Fruit fly (Drosophila melanogaster) whole organism, prepupa: Measurements from ENCODE around the gene Cht11.

Source experiments
- Blimp-1 ChIP-seq: fragments of 200-800 bp; sonication (Bioruptor generic); optimal IDR thresholded peaks from 3 replicates; lab custom pipeline; 2017; ENCODE audit warnings: missing biosample characterization, missing genetic modification characterization, mild to moderate bottlenecking, moderate library complexity, missing genetic modification reagents
- CG10631 ChIP-seq: fragments of 200-800 bp; sonication (Bioruptor generic); optimal IDR thresholded peaks from 2 replicates; lab custom pipeline; 2016; ENCODE audit warnings: missing biosample characterization, missing genetic modification characterization
- CG10669 ChIP-seq: fragments of 200-800 bp; sonication (Bioruptor generic); optimal IDR thresholded peaks from 3 replicates; lab custom pipeline; 2018; ENCODE audit warnings: missing biosample characterization, mild to moderate bottlenecking, missing genetic modification characterization, moderate library complexity
- CG11762 ChIP-seq: fragments of 200-800 bp; sonication (Bioruptor generic); optimal IDR thresholded peaks from 3 replicates; lab custom pipeline; 2016; ENCODE audit warnings: missing biosample characterization, missing genetic modification characterization; ENCODE audit not compliant: insufficient read depth
- CG1621 ChIP-seq: fragments of 200-800 bp; sonication (Bioruptor generic); optimal IDR thresholded peaks from 3 replicates; lab custom pipeline; 2018; ENCODE audit warnings: missing biosample characterization, mild to moderate bottlenecking, missing genetic modification characterization
- CG16779 ChIP-seq: fragments of 200-800 bp; sonication (Bioruptor generic); optimal IDR thresholded peaks from 3 replicates; lab custom pipeline; 2017; ENCODE audit warnings: missing biosample characterization, mild to moderate bottlenecking, missing genetic modification characterization
- CG3032 ChIP-seq: fragments of 200-800 bp; optimal IDR thresholded peaks from 2 replicates; lab custom pipeline; 2019; ENCODE audit warnings: missing biosample characterization, mild to moderate bottlenecking, missing genetic modification characterization, moderate library complexity
- CG31627 ChIP-seq: fragments of 200-800 bp; sonication (Bioruptor generic); optimal IDR thresholded peaks from 3 replicates; lab custom pipeline; 2016; ENCODE audit warnings: missing biosample characterization, missing genetic modification characterization
- CG32006 ChIP-seq: fragments of 200-800 bp; sonication (Bioruptor generic); optimal IDR thresholded peaks from 3 replicates; lab custom pipeline; 2017; ENCODE audit warnings: missing biosample characterization, mild to moderate bottlenecking, missing genetic modification characterization
- CG34406 ChIP-seq: fragments of 200-800 bp; sonication (Bioruptor generic); optimal IDR thresholded peaks from 3 replicates; lab custom pipeline; 2016; ENCODE audit warnings: missing biosample characterization, missing genetic modification characterization
- CG3919 ChIP-seq: fragments of 200-800 bp; sonication (Bioruptor generic); optimal IDR thresholded peaks from 3 replicates; lab custom pipeline; 2016; ENCODE audit warnings: missing biosample characterization, missing genetic modification characterization
- CG4318 ChIP-seq: fragments of 200-800 bp; sonication (Bioruptor generic); optimal IDR thresholded peaks from 3 replicates; lab custom pipeline; 2017; ENCODE audit warnings: missing biosample characterization, mild to moderate bottlenecking, missing genetic modification characterization
- CG6163 ChIP-seq: fragments of 200-800 bp; sonication (Bioruptor generic); IDR thresholded peaks from 3 replicates; pipeline ENCODE4 v1.3.6; 2022; ENCODE audit warnings: missing biosample characterization, missing genetic modification characterization
- CG6276 ChIP-seq: fragments of 200-800 bp; sonication (Bioruptor generic); optimal IDR thresholded peaks from 2 replicates; lab custom pipeline; 2017; ENCODE audit warnings: missing biosample characterization, mild to moderate bottlenecking, missing genetic modification characterization
- CG6792 ChIP-seq: fragments of 200-800 bp; sonication (Bioruptor generic); optimal IDR thresholded peaks from 3 replicates; lab custom pipeline; 2016; ENCODE audit warnings: missing biosample characterization, missing genetic modification characterization
- CG6808 ChIP-seq: fragments of 200-800 bp; sonication (Bioruptor generic); optimal IDR thresholded peaks from 3 replicates; lab custom pipeline; 2017; ENCODE audit warnings: missing biosample characterization, missing genetic modification characterization, mild to moderate bottlenecking, moderate library complexity, missing genetic modification reagents
- CG6854 ChIP-seq: fragments of 200-800 bp; sonication (Bioruptor generic); optimal IDR thresholded peaks from 2 replicates; lab custom pipeline; 2017; ENCODE audit warnings: missing biosample characterization, mild to moderate bottlenecking, missing genetic modification characterization
- CG7368 ChIP-seq: fragments of 200-800 bp; sonication (Bioruptor generic); optimal IDR thresholded peaks from 3 replicates; lab custom pipeline; 2016; ENCODE audit warnings: missing biosample characterization, missing genetic modification characterization
- CG8119 ChIP-seq: fragments of 200-800 bp; sonication (Bioruptor generic); IDR thresholded peaks from 3 replicates; pipeline ENCODE4 v1.3.6; 2022; ENCODE audit warnings: missing biosample characterization, missing genetic modification characterization
- CG8319 ChIP-seq: fragments of 200-800 bp; sonication (Bioruptor generic); optimal IDR thresholded peaks from 3 replicates; lab custom pipeline; 2016; ENCODE audit warnings: missing biosample characterization, missing genetic modification characterization
- CG8632 ChIP-seq: fragments of 200-800 bp; sonication (Bioruptor generic); optimal IDR thresholded peaks from 3 replicates; lab custom pipeline; 2016; ENCODE audit warnings: missing biosample characterization, missing genetic modification characterization
- Eip75B ChIP-seq: fragments of 200-800 bp; sonication (Bioruptor generic); optimal IDR thresholded peaks from 3 replicates; lab custom pipeline; 2016; ENCODE audit warnings: missing biosample characterization, missing genetic modification characterization
- Eip78C ChIP-seq: fragments of 200-800 bp; sonication (Bioruptor generic); peaks from one replicate; lab custom pipeline; 2016; ENCODE audit warnings: missing biosample characterization, missing genetic modification characterization
- Eip93F ChIP-seq: fragments of 200-800 bp; sonication (Bioruptor generic); optimal IDR thresholded peaks from 2 replicates; lab custom pipeline; 2016; ENCODE audit warnings: missing biosample characterization, mild to moderate bottlenecking, missing genetic modification characterization
- Ets21C ChIP-seq: fragments of 200-800 bp; sonication (Bioruptor generic); optimal IDR thresholded peaks from 3 replicates; lab custom pipeline; 2016; ENCODE audit warnings: missing biosample characterization, missing genetic modification characterization
- Ets96B ChIP-seq: fragments of 200-800 bp; optimal IDR thresholded peaks from 2 replicates; lab custom pipeline; 2019; ENCODE audit warnings: missing biosample characterization, mild to moderate bottlenecking, missing genetic modification characterization, moderate library complexity
- Gug ChIP-seq: fragments of 200-800 bp; sonication (Bioruptor generic); IDR thresholded peaks from 2 replicates; pipeline ENCODE4 v1.3.6; 2022; ENCODE audit warnings: missing biosample characterization, missing genetic modification characterization
- Hr38 ChIP-seq: sonication (Bioruptor generic); optimal IDR thresholded peaks from 2 replicates; lab custom pipeline; 2016; ENCODE audit warnings: missing biosample characterization, missing genetic modification characterization
- Hr39 ChIP-seq: fragments of 200-800 bp; sonication (Bioruptor generic); optimal IDR thresholded peaks from 2 replicates; lab custom pipeline; 2016; ENCODE audit warnings: missing biosample characterization, missing genetic modification characterization
- Hr4 ChIP-seq: fragments of 200-800 bp; sonication (Bioruptor generic); optimal IDR thresholded peaks from 3 replicates; lab custom pipeline; 2016; ENCODE audit warnings: missing biosample characterization, missing genetic modification characterization
- OdsH ChIP-seq: fragments of 200-800 bp; sonication (Bioruptor generic); optimal IDR thresholded peaks from 3 replicates; lab custom pipeline; 2016; ENCODE audit warnings: missing biosample characterization, missing genetic modification characterization
- Smox ChIP-seq: fragments of 200-800 bp; sonication (Bioruptor generic); optimal IDR thresholded peaks from 3 replicates; lab custom pipeline; 2016; ENCODE audit warnings: missing biosample characterization, missing genetic modification characterization
- Sox102F ChIP-seq: fragments of 200-800 bp; sonication (Bioruptor generic); optimal IDR thresholded peaks from 2 replicates; lab custom pipeline; 2016; ENCODE audit warnings: missing biosample characterization, mild to moderate bottlenecking, missing genetic modification characterization
- Sox14 ChIP-seq: fragments of 200-800 bp; sonication (Bioruptor generic); optimal IDR thresholded peaks from 3 replicates; lab custom pipeline; 2016; ENCODE audit warnings: missing biosample characterization, missing genetic modification characterization
- Sox15 ChIP-seq: fragments of 200-800 bp; sonication (Bioruptor generic); optimal IDR thresholded peaks from 3 replicates; lab custom pipeline; 2016; ENCODE audit warnings: missing biosample characterization, missing genetic modification characterization
- achi ChIP-seq: fragments of 200-800 bp; sonication (Bioruptor generic); optimal IDR thresholded peaks from 3 replicates; lab custom pipeline; 2016; ENCODE audit warnings: missing biosample characterization, missing genetic modification characterization
- acj6 ChIP-seq: fragments of 200-800 bp; sonication (Bioruptor generic); optimal IDR thresholded peaks from 3 replicates; lab custom pipeline; 2016; ENCODE audit warnings: missing biosample characterization, missing genetic modification characterization
- dac ChIP-seq: fragments of 200-800 bp; sonication (Bioruptor generic); optimal IDR thresholded peaks from 2 replicates; lab custom pipeline; 2017; ENCODE audit warnings: missing biosample characterization, mild to moderate bottlenecking, missing genetic modification characterization
- dsx ChIP-seq: fragments of 200-800 bp; optimal IDR thresholded peaks from 3 replicates; lab custom pipeline; 2019; ENCODE audit warnings: missing biosample characterization, mild to moderate bottlenecking, missing genetic modification characterization, moderate library complexity; ENCODE audit not compliant: poor library complexity, severe bottlenecking
- eg ChIP-seq: fragments of 200-800 bp; sonication (Bioruptor generic); IDR thresholded peaks from 3 replicates; pipeline ENCODE4 v1.3.6; 2022; ENCODE audit warnings: missing biosample characterization, missing genetic modification characterization
- esn ChIP-seq: fragments of 200-800 bp; sonication (Bioruptor generic); optimal IDR thresholded peaks from 2 replicates; lab custom pipeline; 2016; ENCODE audit warnings: missing biosample characterization, mild to moderate bottlenecking, missing genetic modification characterization, moderate library complexity
- fd85E ChIP-seq: fragments of 200-800 bp; sonication (Bioruptor generic); optimal IDR thresholded peaks from 3 replicates; lab custom pipeline; 2016; ENCODE audit warnings: missing biosample characterization, missing genetic modification characterization
- fkh ChIP-seq: fragments of 200-800 bp; sonication (Bioruptor generic); optimal IDR thresholded peaks from 3 replicates; lab custom pipeline; 2017; ENCODE audit warnings: missing biosample characterization, mild to moderate bottlenecking, missing genetic modification characterization, moderate library complexity
- lz ChIP-seq: fragments of 200-800 bp; sonication (Bioruptor generic); optimal IDR thresholded peaks from 3 replicates; lab custom pipeline; 2016; ENCODE audit warnings: missing biosample characterization, missing genetic modification characterization
- net ChIP-seq: fragments of 200-800 bp; sonication (Bioruptor generic); optimal IDR thresholded peaks from 3 replicates; lab custom pipeline; 2016; ENCODE audit warnings: missing biosample characterization, missing genetic modification characterization
- pdm3 ChIP-seq: fragments of 200-800 bp; sonication (Bioruptor generic); optimal IDR thresholded peaks from 3 replicates; lab custom pipeline; 2016; ENCODE audit warnings: missing biosample characterization, missing genetic modification characterization
- salr ChIP-seq, 2 experiments: fragments of 200-800 bp; sonication (Bioruptor generic); optimal IDR thresholded peaks; 3 replicates each; lab custom pipeline; 2016 to 2018; ENCODE audit warnings: missing biosample characterization in 2 of 2, missing genetic modification characterization in 2 of 2, mild to moderate bottlenecking in 1 of 2
- ss ChIP-seq, 2 experiments: fragments of 200-800 bp; sonication (Bioruptor generic); optimal IDR thresholded peaks; 2 replicates in 1 of 2; 3 replicates in 1 of 2; lab custom pipeline; 2017 to 2018; ENCODE audit warnings: mild to moderate bottlenecking in 2 of 2, missing biosample characterization in 2 of 2, missing genetic modification characterization in 2 of 2, moderate library complexity in 1 of 2
- topi ChIP-seq: fragments of 200-800 bp; sonication (Bioruptor generic); optimal IDR thresholded peaks from 3 replicates; lab custom pipeline; 2016; ENCODE audit warnings: missing biosample characterization, missing genetic modification characterization

Cht11 gene

DNA sequence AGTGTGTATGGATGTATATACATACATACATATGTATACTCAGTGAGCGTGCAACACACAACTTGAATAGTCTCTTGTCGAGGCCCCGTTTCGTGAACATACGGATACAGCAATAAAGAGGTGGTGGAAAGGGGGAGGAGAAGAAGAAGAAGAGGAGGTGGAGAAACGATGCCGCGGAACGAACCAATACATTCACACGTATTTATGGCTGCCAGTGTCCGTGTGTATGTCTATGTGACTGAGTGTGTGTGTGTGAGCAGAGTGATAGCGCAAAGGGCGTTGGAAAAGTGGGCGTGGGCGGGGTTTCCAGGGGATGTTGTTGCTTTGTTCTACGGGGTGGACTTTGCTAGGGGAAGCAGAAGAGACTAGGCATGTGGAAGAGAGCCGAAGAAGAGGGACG, 4.1 kb upstream of the Cht11 start (continued):
- TF ChIP-seq eg (GFP tag; lab: Robert Waterston, UW), result 0 out of 3 replicates have a peak, but pooled peaks have one; percentile 17
- no peak for TF ChIP-seq Smox
- TF ChIP-seq CG3032 (tag; lab: Kevin White, UChicago), result no peak
- TF ChIP-seq ss (GFP tag; optimal IDR thresholded peaks at IDR 0.05; lab: Kevin White, UChicago), result peak; percentile 74 to 83
- no peak for TF ChIP-seq Eip75B (GFP tag; lab: Kevin White, UChicago)

dm6 chrX:6852574-6852973, 3.3 kb upstream of the Cht11 start:
- peak; percentile 96 for TF ChIP-seq Eip78C
- TF ChIP-seq Blimp-1 (GFP tag; lab: Kevin White, UChicago), result peak; percentile 76
- peak; percentile 88 for TF ChIP-seq Gug (GFP tag; lab: Robert Waterston, UW)
- TF ChIP-seq CG6276, result peak; percentile 82
- peak; percentile 92 for TF ChIP-seq Smox
- TF ChIP-seq CG10631 (GFP tag; lab: Kevin White, UChicago), result peak; percentile 90
- peak; percentile 83 for TF ChIP-seq CG8632
- TF ChIP-seq CG1621 (tag; lab: Kevin White, UChicago), result peak; percentile 95
- TF ChIP-seq CG16779 (tag; lab: Kevin White, UChicago), result peak; percentile 72
- TF ChIP-seq CG6854 (GFP tag; lab: Kevin White, UChicago), result peak; percentile 78
- TF ChIP-seq dsx, result peak; percentile 88
- peak; percentile 93 for TF ChIP-seq CG10669 (GFP tag; lab: Kevin White, UChicago)
- peak; percentile 90 for TF ChIP-seq CG6808 (GFP tag; lab: Kevin White, UChicago)
- TF ChIP-seq CG3032 (tag; lab: Kevin White, UChicago), result peak; percentile 94
- TF ChIP-seq achi (GFP tag; lab: Kevin White, UChicago), result peak; percentile 86
- peak; percentile 88 for TF ChIP-seq CG6792
- peak; percentile 93 for TF ChIP-seq esn (GFP tag; lab: Kevin White, UChicago)
- peak; percentile 92 for TF ChIP-seq Ets96B (tag; lab: Kevin White, UChicago)
- peak; percentile 79 to 89 for TF ChIP-seq salr (GFP tag; optimal IDR thresholded peaks at IDR 0.05; lab: Kevin White, UChicago)
- TF ChIP-seq CG8319 (GFP tag; lab: Kevin White, UChicago), result peak; percentile 88
- TF ChIP-seq pdm3 (GFP tag; lab: Kevin White, UChicago), result peak; percentile 95
- peak; percentile 91 for TF ChIP-seq CG7368 (GFP tag; lab: Kevin White, UChicago)
- TF ChIP-seq Hr4 (GFP tag; lab: Kevin White, UChicago), result peak; percentile 91
- TF ChIP-seq fd85E (GFP tag; lab: Kevin White, UChicago), result peak; percentile 49
- peak; percentile 73 for TF ChIP-seq fkh
- TF ChIP-seq Sox102F (GFP tag; lab: Kevin White, UChicago), result peak; percentile 90
- TF ChIP-seq eg (GFP tag; lab: Robert Waterston, UW), result peak; percentile 92
- TF ChIP-seq acj6 (GFP tag; lab: Kevin White, UChicago), result peak; percentile 93
- peak; percentile 95 for TF ChIP-seq topi (GFP tag; lab: Kevin White, UChicago)
- peak; percentile 91 for TF ChIP-seq OdsH (GFP tag; lab: Kevin White, UChicago)
- TF ChIP-seq CG4318 (GFP tag; lab: Kevin White, UChicago), result peak; percentile 85
- TF ChIP-seq CG11762 (GFP tag; lab: Kevin White, UChicago), result peak; percentile 83
- TF ChIP-seq CG32006 (GFP tag; lab: Kevin White, UChicago), result peak; percentile 92
- peak; percentile 90 for TF ChIP-seq CG6163 (GFP tag; lab: Robert Waterston, UW)
- TF ChIP-seq Eip93F, result peak; percentile 63
- peak; percentile 93 for TF ChIP-seq Ets21C
- TF ChIP-seq CG8119, result peak; percentile 87
- TF ChIP-seq net (GFP tag; lab: Kevin White, UChicago), result peak; percentile 91
- TF ChIP-seq Hr38 (GFP tag; lab: Kevin White, UChicago), result no peak
- TF ChIP-seq CG34406, result peak; percentile 89
- peak; percentile 96 for TF ChIP-seq Sox14
- peak; percentile 93 for TF ChIP-seq CG3919
- peak; percentile 96 for TF ChIP-seq lz
- peak; percentile 95 for TF ChIP-seq CG31627
- peak; percentile 94 for TF ChIP-seq Hr39 (GFP tag; lab: Kevin White, UChicago)
- peak; percentile 92 for TF ChIP-seq dac (GFP tag; lab: Kevin White, UChicago)
- TF ChIP-seq Sox15, result peak; percentile 92
